Worm (Caenorhabditis elegans): ENCODE measurements around the gene Y53G8AL.1.

ce11 chrIII:3241361-3241760 lies 8.5 kb downstream of the Y53G8AL.1 start:
- no peak for TF ChIP-seq F13H6.1 (tag; optimal IDR thresholded peaks at IDR 0.05)
- no peak for TF ChIP-seq elt-3 (tag; optimal IDR thresholded peaks at IDR 0.05)
- no peak for TF ChIP-seq lin-39 (tag; optimal IDR thresholded peaks at IDR 0.05)
- TF ChIP-seq sma-3 (GFP tag; optimal IDR thresholded peaks at IDR 0.05) = no peak
- TF ChIP-seq nhr-77 (tag; optimal IDR thresholded peaks at IDR 0.05) = no peak
- TF ChIP-seq dmd-4 (tag; optimal IDR thresholded peaks at IDR 0.05) = no peak
- TF ChIP-seq lin-11 (tag; optimal IDR thresholded peaks at IDR 0.05) = no peak
- no peak for TF ChIP-seq nhr-11 (tag; optimal IDR thresholded peaks at IDR 0.05)
- no peak for TF ChIP-seq mab-5 (tag; optimal IDR thresholded peaks at IDR 0.05)
- TF ChIP-seq aly-2 (tag; optimal IDR thresholded peaks at IDR 0.05) = no peak
- TF ChIP-seq mdl-1 (tag; optimal IDR thresholded peaks at IDR 0.05) = no peak
- TF ChIP-seq nhr-129 (tag; optimal IDR thresholded peaks at IDR 0.05) = no peak
- no peak for TF ChIP-seq fos-1 (tag; optimal IDR thresholded peaks at IDR 0.05)

Measured in whole organism, L2 larva.